Worm (Caenorhabditis elegans) whole organism, midembryonic: Measurements from ENCODE around the gene rps-14.

Source experiments
- flt-1 ChIP-seq: fragments of 200-800 bp; sonication (Bioruptor generic); IDR thresholded peaks from 2 replicates; pipeline ENCODE4 v1.3.6; 2022; ENCODE audit warnings: missing genetic modification characterization, missing compliant biosample characterization
- klf-2 ChIP-seq: fragments of 200-800 bp; sonication (Bioruptor generic); conservative IDR thresholded peaks from 2 replicates; pipeline ENCODE4 v1.3.6; 2022; ENCODE audit warnings: missing genetic modification reagents, missing genetic modification characterization, missing compliant biosample characterization
- ref-1 ChIP-seq: fragments of 200-800 bp; sonication (Bioruptor generic); conservative IDR thresholded peaks from 2 replicates; pipeline ENCODE4 v1.3.6; 2022; ENCODE audit warnings: missing genetic modification reagents, missing genetic modification characterization, missing compliant biosample characterization
- ztf-23 ChIP-seq: fragments of 200-800 bp; sonication (Bioruptor generic); IDR thresholded peaks from 2 replicates; pipeline ENCODE4 v1.3.6; 2022; ENCODE audit warnings: missing genetic modification reagents, missing genetic modification characterization, missing compliant biosample characterization
- ztf-29 ChIP-seq: fragments of 200-800 bp; sonication (Bioruptor generic); IDR thresholded peaks from 2 replicates; pipeline ENCODE4 v1.3.6; 2022; ENCODE audit warnings: missing genetic modification reagents, missing genetic modification characterization, missing compliant biosample characterization

DNA sequence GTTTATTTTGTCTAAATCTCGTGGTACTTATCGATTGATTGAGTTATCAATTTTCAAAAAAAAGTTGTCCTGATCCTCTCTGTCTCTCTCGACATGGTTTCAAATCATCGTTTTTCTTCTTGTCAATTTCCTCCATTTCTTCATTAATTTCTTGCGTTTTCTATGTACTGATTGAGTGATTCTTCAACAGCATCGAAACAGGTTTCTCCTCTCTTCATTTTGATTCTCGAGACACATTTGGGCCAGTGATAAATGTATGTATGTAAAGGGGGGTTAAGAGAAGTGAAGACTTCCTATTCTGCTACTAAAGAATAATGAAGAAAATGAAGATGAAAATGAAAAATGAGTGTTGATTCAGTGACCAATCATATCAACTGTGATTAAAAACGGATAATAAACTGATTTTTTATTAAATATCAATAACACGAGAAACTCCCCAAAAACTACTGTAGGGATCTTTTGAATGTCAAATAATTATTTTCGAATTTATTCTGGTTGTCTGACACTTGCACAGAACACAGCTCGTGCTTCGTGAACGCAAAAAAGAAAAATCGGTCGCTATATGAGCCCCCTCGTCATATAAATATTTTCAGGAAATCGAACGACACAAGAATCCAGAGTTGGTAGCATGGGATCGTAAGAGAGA, 23.9 kb upstream of the rps-14 start:
- no peak for TF ChIP-seq ztf-29 (GFP tag; lab: Robert Waterston, UW)
- TF ChIP-seq flt-1 (GFP tag; lab: Robert Waterston, UW), result no peak
- TF ChIP-seq klf-2 (GFP tag; lab: Robert Waterston, UW), result no peak
- TF ChIP-seq ztf-23 (GFP tag; lab: Robert Waterston, UW), result no peak
- no peak for TF ChIP-seq ref-1 (GFP tag; lab: Robert Waterston, UW)
